Worm (Caenorhabditis elegans) whole organism, L3 larva: Measurements from ENCODE around the gene sma-6.

ENCODE experiments used
- R02D3.7 ChIP-seq: fragments of 150-350 bp; optimal IDR thresholded peaks from 2 replicates; lab custom pipeline; 2014; ENCODE audit warnings: missing biosample characterization, missing genetic modification characterization
- ZK546.5 ChIP-seq: sonication (generic microtip); optimal IDR thresholded peaks from 2 replicates; lab custom pipeline; 2017; ENCODE audit warnings: missing biosample characterization, missing genetic modification characterization
- aly-2 ChIP-seq: fragments of 150-350 bp; optimal IDR thresholded peaks from 2 replicates; lab custom pipeline; 2014; ENCODE audit warnings: missing biosample characterization, missing genetic modification characterization
- ama-1 ChIP-seq: fragments of 150-350 bp; optimal IDR thresholded peaks from 2 replicates; lab custom pipeline; 2018
- ceh-16 ChIP-seq: sonication (generic microtip); optimal IDR thresholded peaks from 2 replicates; lab custom pipeline; 2017; ENCODE audit warnings: missing biosample characterization, missing genetic modification characterization
- ceh-28 ChIP-seq: fragments of 150-350 bp; optimal IDR thresholded peaks from 2 replicates; lab custom pipeline; 2014; ENCODE audit warnings: missing biosample characterization, missing genetic modification reagents, missing genetic modification characterization
- ceh-82 ChIP-seq: fragments of 150-350 bp; optimal IDR thresholded peaks from 2 replicates; lab custom pipeline; 2014; ENCODE audit warnings: missing biosample characterization, missing genetic modification characterization
- ceh-9 ChIP-seq: sonication (generic microtip); optimal IDR thresholded peaks from 2 replicates; lab custom pipeline; 2018; ENCODE audit warnings: missing biosample characterization, missing genetic modification characterization
- daf-12 ChIP-seq: fragments of 150-350 bp; optimal IDR thresholded peaks from 2 replicates; lab custom pipeline; 2014; ENCODE audit warnings: missing biosample characterization, missing genetic modification reagents, missing genetic modification characterization
- egl-27 ChIP-seq: sonication (generic microtip); optimal IDR thresholded peaks from 4 replicates; lab custom pipeline; 2017; ENCODE audit warnings: missing biosample characterization, missing genetic modification reagents, missing genetic modification characterization
- elt-2 ChIP-seq: sonication (generic microtip); optimal IDR thresholded peaks from 2 replicates; lab custom pipeline; 2016; ENCODE audit warnings: missing genetic modification reagents, mild to moderate bottlenecking, missing genetic modification characterization, missing compliant biosample characterization
- eor-1 ChIP-seq, 2 experiments: fragments of 150-350 bp; optimal IDR thresholded peaks; 2 replicates each; lab custom pipeline; 2014 to 2018; ENCODE audit warnings: missing biosample characterization in 2 of 2, missing genetic modification characterization in 2 of 2
- fkh-10 ChIP-seq: sonication (generic microtip); optimal IDR thresholded peaks from 2 replicates; lab custom pipeline; 2017; ENCODE audit warnings: missing biosample characterization, missing genetic modification reagents, missing genetic modification characterization
- fkh-2 ChIP-seq: fragments of 150-350 bp; optimal IDR thresholded peaks from 2 replicates; lab custom pipeline; 2014; ENCODE audit warnings: missing biosample characterization, missing genetic modification reagents, missing genetic modification characterization
- fos-1 ChIP-seq: fragments of 150-350 bp; optimal IDR thresholded peaks from 2 replicates; lab custom pipeline; 2014; ENCODE audit warnings: missing biosample characterization, missing genetic modification characterization
- lin-15B ChIP-seq: fragments of 150-350 bp; optimal IDR thresholded peaks from 2 replicates; lab custom pipeline; 2014; ENCODE audit warnings: missing biosample characterization, missing genetic modification characterization
- lin-39 ChIP-seq: fragments of 150-350 bp; optimal IDR thresholded peaks from 2 replicates; lab custom pipeline; 2018; ENCODE audit warnings: missing biosample characterization, missing genetic modification reagents, missing genetic modification characterization
- lsy-12 ChIP-seq: sonication (generic microtip); optimal IDR thresholded peaks from 2 replicates; lab custom pipeline; 2016; ENCODE audit warnings: mild to moderate bottlenecking, missing genetic modification characterization, missing compliant biosample characterization
- mdl-1 ChIP-seq: fragments of 150-350 bp; optimal IDR thresholded peaks from 2 replicates; lab custom pipeline; 2014; ENCODE audit warnings: missing biosample characterization, missing genetic modification characterization
- mml-1 ChIP-seq: fragments of 150-350 bp; sonication (generic microtip); optimal IDR thresholded peaks from 3 replicates; lab custom pipeline; 2014; ENCODE audit warnings: missing biosample characterization, missing genetic modification characterization
- nhr-11 ChIP-seq: fragments of 150-350 bp; optimal IDR thresholded peaks from 2 replicates; lab custom pipeline; 2014; ENCODE audit warnings: missing biosample characterization, missing genetic modification characterization
- nhr-23 ChIP-seq: fragments of 150-350 bp; optimal IDR thresholded peaks from 2 replicates; lab custom pipeline; 2014; ENCODE audit warnings: missing biosample characterization, missing genetic modification reagents, missing genetic modification characterization
- nhr-237 ChIP-seq: fragments of 150-350 bp; optimal IDR thresholded peaks from 2 replicates; lab custom pipeline; 2014; ENCODE audit warnings: missing biosample characterization, missing genetic modification characterization
- nhr-25 ChIP-seq: sonication (generic microtip); optimal IDR thresholded peaks from 2 replicates; lab custom pipeline; 2017; ENCODE audit warnings: missing biosample characterization, missing genetic modification characterization
- nhr-28 ChIP-seq: fragments of 150-350 bp; optimal IDR thresholded peaks from 2 replicates; lab custom pipeline; 2014; ENCODE audit warnings: missing biosample characterization, missing genetic modification characterization
- nhr-43 ChIP-seq: sonication (generic microtip); optimal IDR thresholded peaks from 2 replicates; lab custom pipeline; 2016; ENCODE audit warnings: mild to moderate bottlenecking, missing genetic modification characterization, missing compliant biosample characterization; ENCODE audit not compliant: poor library complexity, severe bottlenecking
- nhr-67 ChIP-seq: fragments of 150-350 bp; optimal IDR thresholded peaks from 2 replicates; lab custom pipeline; 2014; ENCODE audit warnings: missing biosample characterization, missing genetic modification characterization
- nhr-76 ChIP-seq: fragments of 150-350 bp; sonication (generic microtip); optimal IDR thresholded peaks from 5 replicates; lab custom pipeline; 2014; ENCODE audit warnings: missing biosample characterization, missing genetic modification characterization
- nhr-77 ChIP-seq: fragments of 150-350 bp; optimal IDR thresholded peaks from 2 replicates; lab custom pipeline; 2014; ENCODE audit warnings: missing biosample characterization, missing genetic modification characterization
- pha-4 ChIP-seq: fragments of 150-350 bp; optimal IDR thresholded peaks from 2 replicates; lab custom pipeline; 2014; ENCODE audit warnings: missing biosample characterization, missing genetic modification reagents, missing genetic modification characterization
- skn-1 ChIP-seq: fragments of 150-350 bp; optimal IDR thresholded peaks from 2 replicates; lab custom pipeline; 2014; ENCODE audit warnings: missing biosample characterization, missing genetic modification characterization
- snpc-4 ChIP-seq: fragments of 150-350 bp; optimal IDR thresholded peaks from 2 replicates; lab custom pipeline; 2014; ENCODE audit warnings: missing biosample characterization, missing genetic modification characterization
- unc-39 ChIP-seq: sonication (generic microtip); optimal IDR thresholded peaks from 4 replicates; lab custom pipeline; 2017; ENCODE audit warnings: missing biosample characterization, missing genetic modification characterization
- zag-1 ChIP-seq: fragments of 150-350 bp; optimal IDR thresholded peaks from 2 replicates; lab custom pipeline; 2014; ENCODE audit warnings: missing biosample characterization, missing genetic modification characterization
- ztf-11 ChIP-seq: fragments of 150-350 bp; optimal IDR thresholded peaks from 2 replicates; lab custom pipeline; 2014; ENCODE audit warnings: missing biosample characterization, missing genetic modification characterization

Gene sma-6

DNA sequence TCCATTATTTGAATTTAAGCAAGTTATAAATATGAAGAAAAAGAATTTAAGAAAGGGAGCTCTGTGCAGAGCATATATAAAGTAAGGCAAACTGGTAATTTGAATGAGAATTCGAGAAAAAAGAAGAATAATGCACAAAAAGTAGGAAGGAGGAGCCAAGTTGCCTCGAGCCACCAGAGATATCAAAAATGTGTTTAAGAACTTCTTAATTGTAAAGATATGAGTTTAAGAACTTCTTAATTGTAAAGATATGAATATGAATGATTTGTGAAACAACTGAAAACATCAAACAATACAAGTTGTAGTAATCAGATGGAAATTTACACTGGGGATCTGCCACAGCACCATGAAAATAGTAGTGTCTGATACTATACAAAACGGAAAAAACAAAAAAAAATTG, 37.4 kb upstream of the sma-6 start, which contains the start of gene F13H8.6:
Gene F13H8.6, minus strand, starts transcription at position 101 of the 400 bp plus-strand sequence.
- TF ChIP-seq mdl-1 (tag; lab: Kevin White, UChicago) (no peak), fos-1 (tag; lab: Kevin White, UChicago) (no peak), ceh-9 (tag; lab: Kevin White, UChicago) (no peak), nhr-237 (tag; lab: Kevin White, UChicago) (no peak), zag-1 (tag; lab: Kevin White, UChicago) (no peak), elt-2 (tag; lab: Kevin White, UChicago) (no peak), nhr-25 (tag; lab: Kevin White, UChicago) (no peak), nhr-77 (tag; lab: Kevin White, UChicago) (no peak), ceh-82 (tag; lab: Kevin White, UChicago) (no peak), ceh-16 (tag; lab: Kevin White, UChicago) (no peak), skn-1 (no peak), mml-1 (tag; lab: Kevin White, UChicago) (no peak), aly-2 (no peak), unc-39 (no peak), nhr-76 (tag; lab: Kevin White, UChicago) (no peak), nhr-67 (tag; lab: Kevin White, UChicago) (no peak), pha-4 (tag; lab: Kevin White, UChicago) (no peak)

- TF ChIP-seq ZK546.5 (tag; lab: Kevin White, UChicago) (no peak), nhr-11 (tag; lab: Kevin White, UChicago) (no peak), nhr-43 (tag; lab: Kevin White, UChicago) (no peak), pha-4 (tag; lab: Kevin White, UChicago) (no peak), lsy-12 (tag; lab: Kevin White, UChicago) (no peak), fkh-10 (GFP tag; lab: Kevin White, UChicago) (no peak), nhr-23 (no peak), snpc-4 (tag; lab: Kevin White, UChicago) (no peak), mml-1 (tag; lab: Kevin White, UChicago) (no peak), ama-1 (lab: Kevin White, UChicago) (no peak), ceh-16 (tag; lab: Kevin White, UChicago) (no peak), nhr-28 (tag; lab: Kevin White, UChicago) (no peak), ceh-28 (tag; lab: Kevin White, UChicago) (no peak), eor-1 (tag; optimal IDR thresholded peaks at IDR 0.05; lab: Kevin White, UChicago) (no peak), zag-1 (tag; lab: Kevin White, UChicago) (no peak), ztf-11 (no peak), fkh-2 (no peak), egl-27 (tag; lab: Kevin White, UChicago) (no peak)
Measured at ce11 chrII:6288104-6288503, 36.2 kb upstream of the sma-6 start.

ce11 chrII:6290047-6290582, 34.2 kb upstream of the sma-6 start, which contains the start of gene upb-1:
Gene upb-1 (minus strand): TSS chrII:6290097.
- TF ChIP-seq elt-2 (tag; lab: Kevin White, UChicago), result peak; percentile 78
- TF ChIP-seq nhr-43 (tag; lab: Kevin White, UChicago), result no peak
- TF ChIP-seq nhr-11 (tag; lab: Kevin White, UChicago), result no peak
- TF ChIP-seq lin-39 (tag; lab: Kevin White, UChicago), result no peak
- no peak for TF ChIP-seq lsy-12 (tag; lab: Kevin White, UChicago)
- no peak for TF ChIP-seq lin-15B (tag; lab: Kevin White, UChicago)
- TF ChIP-seq, all 47 proteins: peak for 1

ce11 chrII:6292527-6292926, 31.8 kb upstream of the sma-6 start, which contains the start of gene nyn-3:
Gene nyn-3 (minus strand): TSS chrII:6292627.
- no peak for TF ChIP-seq nhr-25 (tag; lab: Kevin White, UChicago)
- TF ChIP-seq zag-1 (tag; lab: Kevin White, UChicago), result no peak

ce11 chrII:6294261-6294660, 30.0 kb upstream of the sma-6 start, which contains the start of gene mps-1:
Gene mps-1 (minus strand): TSS chrII:6294361.
- no peak for TF ChIP-seq R02D3.7
- TF ChIP-seq lin-39 (tag; lab: Kevin White, UChicago), result no peak
- no peak for TF ChIP-seq daf-12 (tag; lab: Kevin White, UChicago)
- no peak for TF ChIP-seq aly-2
- no peak for TF ChIP-seq fkh-2
